Worm (Caenorhabditis elegans) whole organism, L2 larva: ENCODE results near the gene F57C2.4.
A peak's percentile ranks its signal among the peaks of the same experiment; 100 is the strongest.

ENCODE experiments used
- C34F6.9 ChIP-seq: fragments of 150-350 bp; optimal IDR thresholded peaks from 2 replicates; lab custom pipeline; 2014; ENCODE audit warnings: missing biosample characterization, missing genetic modification characterization
- F13H6.1 ChIP-seq: sonication (generic microtip); optimal IDR thresholded peaks from 2 replicates; lab custom pipeline; 2016; ENCODE audit warnings: missing genetic modification characterization, missing compliant biosample characterization
- Y55F3AM.14 ChIP-seq: fragments of 200-800 bp; sonication (Bioruptor generic); optimal IDR thresholded peaks from 2 replicates; lab custom pipeline; 2018; ENCODE audit warnings: mild to moderate bottlenecking, missing genetic modification characterization, missing compliant biosample characterization
- ZK546.5 ChIP-seq: sonication (generic microtip); optimal IDR thresholded peaks from 2 replicates; lab custom pipeline; 2017; ENCODE audit warnings: missing biosample characterization, missing genetic modification characterization
- ama-1 ChIP-seq: fragments of 150-350 bp; optimal IDR thresholded peaks from 2 replicates; lab custom pipeline; 2018; ENCODE audit warnings: inconsistent platforms
- blmp-1 ChIP-seq: sonication (generic microtip); optimal IDR thresholded peaks from 2 replicates; lab custom pipeline; 2017; ENCODE audit warnings: missing genetic modification characterization, mild to moderate bottlenecking, missing compliant biosample characterization, antibody characterized with exemption, moderate library complexity; ENCODE audit not compliant: insufficient read depth
- ceh-16 ChIP-seq: fragments of 150-350 bp; optimal IDR thresholded peaks from 2 replicates; lab custom pipeline; 2014; ENCODE audit warnings: missing biosample characterization, missing genetic modification characterization
- ceh-82 ChIP-seq: fragments of 150-350 bp; optimal IDR thresholded peaks from 2 replicates; lab custom pipeline; 2014; ENCODE audit warnings: missing biosample characterization, missing genetic modification characterization
- crh-2 ChIP-seq: sonication (generic microtip); optimal IDR thresholded peaks from 2 replicates; lab custom pipeline; 2017; ENCODE audit warnings: missing biosample characterization, missing genetic modification characterization
- elt-1 ChIP-seq: fragments of 150-350 bp; optimal IDR thresholded peaks from 2 replicates; lab custom pipeline; 2014; ENCODE audit warnings: missing biosample characterization, missing genetic modification characterization
- elt-3 ChIP-seq: sonication (generic microtip); optimal IDR thresholded peaks from 2 replicates; lab custom pipeline; 2017; ENCODE audit warnings: missing biosample characterization, missing genetic modification characterization
- fos-1 ChIP-seq: fragments of 150-350 bp; optimal IDR thresholded peaks from 2 replicates; lab custom pipeline; 2014; ENCODE audit warnings: missing biosample characterization, missing genetic modification characterization
- gmeb-1 ChIP-seq: fragments of 150-350 bp; optimal IDR thresholded peaks from 2 replicates; lab custom pipeline; 2014; ENCODE audit warnings: missing biosample characterization, missing genetic modification characterization
- lin-11 ChIP-seq: fragments of 150-350 bp; sonication (generic microtip); optimal IDR thresholded peaks from 2 replicates; lab custom pipeline; 2014; ENCODE audit warnings: missing biosample characterization, missing genetic modification characterization, inconsistent platforms, mixed read lengths
- lin-13 ChIP-seq: fragments of 150-350 bp; optimal IDR thresholded peaks from 2 replicates; lab custom pipeline; 2014; ENCODE audit warnings: missing biosample characterization, missing genetic modification reagents, missing genetic modification characterization
- lsy-2 ChIP-seq, 2 experiments: fragments of 150-350 bp in 1 of 2; sonication (generic microtip) in 1 of 2; optimal IDR thresholded peaks; 2 replicates each; lab custom pipeline; 2014 to 2017; ENCODE audit warnings: missing biosample characterization in 2 of 2, missing genetic modification characterization in 2 of 2
- mbf-1 ChIP-seq: sonication (generic microtip); optimal IDR thresholded peaks from 2 replicates; lab custom pipeline; 2017; ENCODE audit warnings: missing biosample characterization, missing genetic modification characterization
- nhr-10 ChIP-seq: sonication (generic microtip); optimal IDR thresholded peaks from 2 replicates; lab custom pipeline; 2017; ENCODE audit warnings: missing biosample characterization, missing genetic modification characterization
- nhr-11 ChIP-seq: fragments of 150-350 bp; optimal IDR thresholded peaks from 2 replicates; lab custom pipeline; 2014; ENCODE audit warnings: missing biosample characterization, missing genetic modification characterization
- nhr-129 ChIP-seq: fragments of 150-350 bp; optimal IDR thresholded peaks from 2 replicates; lab custom pipeline; 2014; ENCODE audit warnings: missing biosample characterization, missing genetic modification characterization
- nhr-21 ChIP-seq: fragments of 150-350 bp; optimal IDR thresholded peaks from 2 replicates; lab custom pipeline; 2014; ENCODE audit warnings: missing biosample characterization, missing genetic modification characterization
- nhr-25 ChIP-seq: fragments of 150-350 bp; sonication (generic microtip); optimal IDR thresholded peaks from 3 replicates; lab custom pipeline; 2014; ENCODE audit warnings: missing biosample characterization, missing genetic modification characterization
- nhr-6 ChIP-seq: fragments of 150-350 bp; optimal IDR thresholded peaks from 2 replicates; lab custom pipeline; 2014; ENCODE audit warnings: missing biosample characterization, missing genetic modification characterization
- nhr-77 ChIP-seq: fragments of 150-350 bp; optimal IDR thresholded peaks from 2 replicates; lab custom pipeline; 2014; ENCODE audit warnings: missing biosample characterization, missing genetic modification characterization
- peb-1 ChIP-seq: fragments of 150-350 bp; optimal IDR thresholded peaks from 2 replicates; lab custom pipeline; 2014; ENCODE audit warnings: missing biosample characterization, missing genetic modification characterization
- sem-4 ChIP-seq: fragments of 150-350 bp; optimal IDR thresholded peaks from 2 replicates; lab custom pipeline; 2014; ENCODE audit warnings: missing biosample characterization, missing genetic modification reagents, missing genetic modification characterization
- skn-1 ChIP-seq: sonication (generic microtip); optimal IDR thresholded peaks from 2 replicates; lab custom pipeline; 2017; ENCODE audit warnings: missing biosample characterization, missing genetic modification characterization
- sma-3 ChIP-seq: sonication (generic microtip); optimal IDR thresholded peaks from 2 replicates; lab custom pipeline; 2016; ENCODE audit warnings: missing genetic modification reagents, missing genetic modification characterization, missing compliant biosample characterization
- sma-9 ChIP-seq, 2 experiments: fragments of 150-350 bp in 1 of 2; sonication (generic microtip) in 1 of 2; optimal IDR thresholded peaks; 2 replicates each; lab custom pipeline; 2014 to 2016; ENCODE audit warnings: missing genetic modification characterization in 2 of 2, mild to moderate bottlenecking in 1 of 2, missing biosample characterization in 1 of 2, missing compliant biosample characterization in 1 of 2, missing genetic modification reagents in 1 of 2, moderate library complexity in 1 of 2
- snpc-4 ChIP-seq: fragments of 150-350 bp; optimal IDR thresholded peaks from 2 replicates; lab custom pipeline; 2014; ENCODE audit warnings: missing biosample characterization, missing genetic modification characterization
- unc-39 ChIP-seq: fragments of 150-350 bp; optimal IDR thresholded peaks from 2 replicates; lab custom pipeline; 2014; ENCODE audit warnings: missing biosample characterization, missing genetic modification characterization
- unc-55 ChIP-seq: fragments of 150-350 bp; sonication (generic microtip); optimal IDR thresholded peaks from 3 replicates; lab custom pipeline; 2014; ENCODE audit warnings: missing biosample characterization, missing genetic modification reagents, missing genetic modification characterization
- unc-62 ChIP-seq: fragments of 150-350 bp; optimal IDR thresholded peaks from 2 replicates; lab custom pipeline; 2014; ENCODE audit warnings: missing biosample characterization, missing genetic modification reagents, missing genetic modification characterization
- ztf-1 ChIP-seq: fragments of 200-800 bp; sonication (Bioruptor generic); conservative IDR thresholded peaks from 2 replicates; pipeline ENCODE4 v1.3.6; 2022; ENCODE audit warnings: missing genetic modification characterization, missing compliant biosample characterization
- ztf-11 ChIP-seq: sonication (generic microtip); optimal IDR thresholded peaks from 2 replicates; lab custom pipeline; 2017; ENCODE audit warnings: missing biosample characterization, missing genetic modification characterization
- ztf-4 ChIP-seq: fragments of 150-350 bp; optimal IDR thresholded peaks from 2 replicates; lab custom pipeline; 2014; ENCODE audit warnings: missing biosample characterization, missing genetic modification characterization

Gene F57C2.4

DNA sequence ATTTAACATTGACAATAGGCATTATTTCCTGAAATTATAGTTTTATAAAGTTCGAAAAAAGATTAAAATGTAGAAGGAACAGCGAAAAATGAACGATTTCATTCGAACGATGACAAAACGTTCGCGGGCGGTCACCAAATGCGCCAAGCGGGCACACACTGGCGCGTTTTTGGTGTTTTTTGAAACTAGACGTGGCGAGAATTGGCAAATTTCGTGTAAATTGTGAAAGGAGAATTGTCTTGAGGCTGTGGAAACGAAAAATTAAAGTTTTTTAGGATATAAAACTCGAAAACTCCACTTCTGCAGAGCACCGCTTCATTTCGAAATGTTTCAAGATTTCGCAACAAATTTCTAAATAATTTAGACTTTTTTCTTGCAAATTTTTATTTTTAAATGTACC lies 36.5 kb upstream of the F57C2.4 start, which contains the start of gene usp-14 (continued):
- TF ChIP-seq nhr-6 (tag; lab: Kevin White, UChicago) (no peak), ceh-16 (tag; lab: Kevin White, UChicago) (no peak), lsy-2 (tag; optimal IDR thresholded peaks at IDR 0.05; lab: Kevin White, UChicago) (peak; percentile 48 to 78), ZK546.5 (no peak), lin-11 (tag; lab: Kevin White, UChicago) (peak; percentile 14), Y55F3AM.14 (no peak), nhr-21 (tag; lab: Kevin White, UChicago) (peak; percentile 21), elt-3 (no peak), nhr-77 (tag; lab: Kevin White, UChicago) (no peak), unc-62 (GFP tag; lab: Kevin White, UChicago) (no peak), crh-2 (tag; lab: Kevin White, UChicago) (peak; percentile 90), nhr-129 (tag; lab: Kevin White, UChicago) (peak; percentile 43), ztf-11 (tag; lab: Kevin White, UChicago) (no peak), lin-13 (GFP tag; lab: Kevin White, UChicago) (no peak), ztf-1 (GFP tag; lab: Robert Waterston, UW) (no peak), nhr-11 (tag; lab: Kevin White, UChicago) (no peak), fos-1 (tag; lab: Kevin White, UChicago) (peak; percentile 23), ceh-82 (no peak), skn-1 (tag; lab: Kevin White, UChicago) (peak; percentile 71), peb-1 (tag; lab: Kevin White, UChicago) (no peak)

DNA sequence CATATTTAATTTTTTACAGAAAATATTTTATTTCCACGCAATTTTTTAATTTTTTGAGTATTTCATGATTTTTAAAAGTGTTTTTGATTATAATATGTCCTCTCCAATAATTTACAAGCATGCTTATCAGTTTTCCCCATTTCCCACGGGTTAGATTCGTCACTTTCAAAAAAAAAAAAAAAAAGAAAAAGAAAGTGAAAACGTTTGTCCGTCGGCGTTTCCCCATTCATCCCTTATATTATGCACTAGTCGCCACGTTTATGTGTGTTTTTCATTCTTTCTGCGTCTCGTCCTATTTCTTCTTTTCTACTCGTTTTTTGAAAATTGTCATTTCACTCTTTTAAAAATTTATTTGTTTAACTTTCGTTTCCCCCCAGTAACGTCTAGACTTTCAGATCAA lies 35.7 kb upstream of the F57C2.4 start, which contains the start of gene vnut-1:
Gene vnut-1, plus strand, starts transcription at position 396 of the 400 bp plus-strand sequence.
- TF ChIP-seq lin-13 (GFP tag; lab: Kevin White, UChicago) (peak; percentile 30), crh-2 (tag; lab: Kevin White, UChicago) (peak; percentile 92), skn-1 (tag; lab: Kevin White, UChicago) (peak; percentile 14), nhr-10 (tag; lab: Kevin White, UChicago) (no peak), unc-55 (GFP tag; lab: Kevin White, UChicago) (peak; percentile 13), fos-1 (tag; lab: Kevin White, UChicago) (peak; percentile 78), C34F6.9 (tag; lab: Kevin White, UChicago) (peak; percentile 27), nhr-25 (tag; lab: Kevin White, UChicago) (peak; percentile 17), sma-9 (GFP tag; optimal IDR thresholded peaks at IDR 0.05; lab: Kevin White, UChicago) (peak; percentile 57), sma-9 (tag; optimal IDR thresholded peaks at IDR 0.05; lab: Kevin White, UChicago) (no peak), ztf-11 (tag; lab: Kevin White, UChicago) (no peak), sma-3 (no peak), ZK546.5 (no peak), elt-1 (tag; lab: Kevin White, UChicago) (no peak), ceh-16 (tag; lab: Kevin White, UChicago) (no peak), snpc-4 (tag; lab: Kevin White, UChicago) (no peak), ama-1 (lab: Kevin White, UChicago) (no peak), F13H6.1 (peak; percentile 33), elt-3 (no peak), gmeb-1 (peak; percentile 27), blmp-1 (tag; lab: Kevin White, UChicago) (peak; percentile 94), Y55F3AM.14 (no peak), ztf-4 (no peak), nhr-129 (tag; lab: Kevin White, UChicago) (no peak), unc-39 (tag; lab: Kevin White, UChicago) (no peak), sem-4 (no peak), lsy-2 (tag; optimal IDR thresholded peaks at IDR 0.05; lab: Kevin White, UChicago) (peak in 1 of 2 experiments; percentile 51)

DNA sequence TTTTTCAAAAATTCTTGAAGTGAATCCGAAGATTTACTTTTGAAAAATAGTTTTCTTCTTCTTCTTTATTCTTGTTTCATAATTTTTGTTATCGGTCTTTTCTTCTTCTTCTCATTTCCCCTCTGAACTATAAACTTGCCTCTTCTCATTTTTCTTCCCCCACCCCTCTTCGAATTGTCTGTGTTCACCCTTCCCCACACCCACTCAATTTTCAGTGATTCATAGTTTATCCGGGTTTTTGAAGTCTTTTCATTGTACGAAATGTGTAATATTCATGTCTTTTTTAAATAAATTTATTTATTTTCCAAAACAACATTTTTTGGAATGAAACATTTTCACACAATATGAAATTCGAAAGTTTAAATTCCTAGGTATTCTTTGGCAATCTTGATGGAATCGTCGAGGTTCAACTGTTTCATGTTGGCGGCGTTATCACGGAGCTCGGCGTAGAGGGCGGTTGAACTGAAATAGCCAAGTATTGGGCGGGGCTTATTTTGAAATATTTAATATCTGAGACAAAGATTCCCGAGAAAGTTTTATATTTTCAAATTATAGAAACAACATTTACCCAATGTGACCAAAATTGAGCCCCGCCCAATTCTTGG lies 32.4 kb upstream of the F57C2.4 start:
- peak; percentile 59 for TF ChIP-seq ama-1 (lab: Kevin White, UChicago)
- TF ChIP-seq snpc-4 (tag; lab: Kevin White, UChicago): no peak

DNA sequence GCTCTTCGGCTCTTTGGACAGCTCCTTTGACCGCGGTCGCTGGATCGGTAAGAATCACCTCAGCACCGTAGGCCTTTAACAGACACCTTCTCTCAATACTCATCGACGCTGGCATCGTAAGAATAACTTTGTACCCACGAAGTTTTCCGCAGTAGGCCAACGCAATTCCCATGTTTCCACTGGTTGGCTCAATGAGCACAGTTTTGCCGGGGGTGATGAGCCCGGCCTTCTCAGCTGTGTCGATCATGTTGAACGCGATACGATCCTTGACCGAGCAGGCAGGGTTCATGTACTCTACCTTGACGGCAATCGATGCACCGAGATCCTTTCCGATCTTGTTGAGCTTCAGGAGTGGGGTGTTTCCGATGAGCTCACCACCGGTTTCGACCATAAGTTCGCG lies 31.1 kb upstream of the F57C2.4 start:
- TF ChIP-seq mbf-1 (tag; lab: Kevin White, UChicago): no peak
